Fruit fly (Drosophila melanogaster) whole organism, adult: ENCODE data around the gene CG43072.

Experiments used
- CG12768 ChIP-seq: fragments of 200-800 bp; sonication (Bioruptor generic); optimal IDR thresholded peaks from 2 replicates; lab custom pipeline; 2017; ENCODE audit warnings: missing biosample characterization, missing genetic modification characterization, mild to moderate bottlenecking, moderate library complexity, missing genetic modification reagents
- Clk ChIP-seq: fragments of 200-800 bp; sonication (Bioruptor generic); optimal IDR thresholded peaks from 2 replicates; lab custom pipeline; 2017; ENCODE audit warnings: missing biosample characterization, missing genetic modification characterization
- cic ChIP-seq: fragments of 200-800 bp; sonication (Bioruptor generic); optimal IDR thresholded peaks from 2 replicates; lab custom pipeline; 2017; ENCODE audit warnings: missing biosample characterization, mild to moderate bottlenecking, missing genetic modification characterization, moderate library complexity
- kay ChIP-seq: fragments of 200-800 bp; sonication (Bioruptor generic); peaks from one replicate; lab custom pipeline; 2016; ENCODE audit warnings: missing biosample characterization, missing genetic modification characterization, borderline replicate concordance
- pad ChIP-seq: fragments of 200-800 bp; sonication (Bioruptor generic); optimal IDR thresholded peaks from 3 replicates; lab custom pipeline; 2017; ENCODE audit warnings: missing biosample characterization, missing genetic modification characterization, mild to moderate bottlenecking, moderate library complexity, missing genetic modification reagents

DNA sequence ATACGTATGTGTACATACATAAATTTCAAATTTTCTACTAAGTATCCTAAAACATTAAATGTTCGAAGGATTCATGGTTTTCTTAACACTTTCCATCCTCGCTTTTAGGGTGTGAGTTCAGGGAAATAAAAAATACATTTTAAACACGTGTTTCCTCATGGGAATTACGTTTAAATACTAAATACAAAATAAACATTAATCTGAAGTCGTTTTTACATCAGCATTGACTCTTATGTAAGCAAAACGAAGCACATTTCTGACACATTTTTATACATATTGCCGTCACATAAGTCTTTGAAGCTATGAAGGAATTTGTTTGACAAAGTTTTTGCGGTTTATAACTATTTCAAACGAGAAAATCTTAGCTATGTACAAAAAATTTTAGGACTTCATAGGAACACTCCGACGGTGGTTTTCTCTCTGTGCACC, 33.4 kb downstream of the CG43072 start:
- TF ChIP-seq pad (GFP tag; lab: Kevin White, UChicago) = no peak
- peak; percentile 26 for TF ChIP-seq kay (GFP tag; lab: Kevin White, UChicago)
- TF ChIP-seq CG12768 (GFP tag; lab: Kevin White, UChicago) = no peak
- no peak for TF ChIP-seq cic (GFP tag; lab: Kevin White, UChicago)
- TF ChIP-seq Clk = no peak
